Fruit fly (Drosophila melanogaster) whole organism, wandering third instar larva: ENCODE data around the gene Tpt.

Experiments used
- CG32264 ChIP-seq: fragments of 200-800 bp; sonication (Bioruptor generic); optimal IDR thresholded peaks from 2 replicates; lab custom pipeline; 2016; ENCODE audit warnings: missing biosample characterization, missing genetic modification characterization
- CG9705 ChIP-seq: fragments of 200-800 bp; sonication (Bioruptor generic); optimal IDR thresholded peaks from 2 replicates; lab custom pipeline; 2018; ENCODE audit warnings: missing biosample characterization, mild to moderate bottlenecking, missing genetic modification characterization
- CrebA ChIP-seq: fragments of 200-800 bp; sonication (Bioruptor generic); optimal IDR thresholded peaks from 2 replicates; lab custom pipeline; 2016; ENCODE audit warnings: missing biosample characterization, mild to moderate bottlenecking, missing genetic modification characterization, borderline replicate concordance
- Dfd ChIP-seq: fragments of >200 bp; optimal IDR thresholded peaks from 2 replicates; lab custom pipeline; 2017; ENCODE audit warnings: missing biosample characterization, missing genetic modification characterization
- Dif ChIP-seq: fragments of 200-275, 200-300 bp; sonication (Bioruptor generic); optimal IDR thresholded peaks from 2 replicates; lab custom pipeline; 2018; ENCODE audit warnings: missing biosample characterization, missing genetic modification characterization; ENCODE audit not compliant: partially characterized antibody
- GATAd ChIP-seq: sonication (Bioruptor generic); optimal IDR thresholded peaks from 2 replicates; lab custom pipeline; 2016; ENCODE audit warnings: missing biosample characterization, missing genetic modification characterization
- HLH106 ChIP-seq: fragments of 200-800 bp; optimal IDR thresholded peaks from 3 replicates; lab custom pipeline; 2019; ENCODE audit warnings: missing biosample characterization, mild to moderate bottlenecking, missing genetic modification characterization, moderate library complexity
- Hnf4 ChIP-seq: fragments of 200-800 bp; sonication (Bioruptor generic); optimal IDR thresholded peaks from 2 replicates; lab custom pipeline; 2016; ENCODE audit warnings: missing biosample characterization, mild to moderate bottlenecking, missing genetic modification characterization
- Hr78 ChIP-seq: fragments of >200 bp; optimal IDR thresholded peaks from 2 replicates; lab custom pipeline; 2017; ENCODE audit warnings: missing biosample characterization, missing genetic modification characterization
- Hr83 ChIP-seq: fragments of 200-300 bp; sonication (Bioruptor generic); optimal IDR thresholded peaks from 2 replicates; lab custom pipeline; 2016; ENCODE audit warnings: missing biosample characterization, mild to moderate bottlenecking, missing genetic modification characterization, moderate library complexity; ENCODE audit not compliant: poor library complexity, severe bottlenecking
- Jra ChIP-seq: sonication (Bioruptor generic); optimal IDR thresholded peaks from 2 replicates; lab custom pipeline; 2016; ENCODE audit warnings: missing biosample characterization, missing genetic modification characterization
- Myc ChIP-seq: fragments of >200 bp; optimal IDR thresholded peaks from 2 replicates; lab custom pipeline; 2017
- N ChIP-seq: fragments of >200 bp; optimal IDR thresholded peaks from 2 replicates; lab custom pipeline; 2018; ENCODE audit warnings: missing biosample characterization, missing external identifiers, missing genetic modification characterization
- OdsH ChIP-seq: fragments of 200-800 bp; sonication (Bioruptor generic); optimal IDR thresholded peaks from 2 replicates; lab custom pipeline; 2016; ENCODE audit warnings: missing biosample characterization, mild to moderate bottlenecking, missing genetic modification characterization
- Rel ChIP-seq, 2 experiments: fragments of 200-800 bp; sonication (Bioruptor generic) in 1 of 2; optimal IDR thresholded peaks; 2 replicates in 1 of 2; 3 replicates in 1 of 2; lab custom pipeline; 2016 to 2019; ENCODE audit warnings: mild to moderate bottlenecking in 2 of 2, missing biosample characterization in 2 of 2, missing genetic modification characterization in 2 of 2, moderate library complexity in 1 of 2
- Sp1 ChIP-seq: fragments of 200-800 bp; sonication (Bioruptor generic); optimal IDR thresholded peaks from 3 replicates; lab custom pipeline; 2019; ENCODE audit warnings: missing biosample characterization, mild to moderate bottlenecking, missing genetic modification characterization, moderate library complexity
- Vsx2 ChIP-seq: fragments of 200-300, 225-300 bp; sonication (Bioruptor generic); optimal IDR thresholded peaks from 2 replicates; lab custom pipeline; 2018; ENCODE audit warnings: missing biosample characterization, missing genetic modification characterization; ENCODE audit not compliant: partially characterized antibody
- br ChIP-seq: fragments of 200-800 bp; sonication (Bioruptor generic); optimal IDR thresholded peaks from 2 replicates; lab custom pipeline; 2016; ENCODE audit warnings: missing biosample characterization, missing genetic modification characterization
- brk ChIP-seq: fragments of 200-800 bp; sonication (Bioruptor generic); optimal IDR thresholded peaks from 2 replicates; lab custom pipeline; 2016; ENCODE audit warnings: missing biosample characterization, mild to moderate bottlenecking, missing genetic modification characterization
- dmrt93B ChIP-seq: fragments of 200-800 bp; sonication (Bioruptor generic); optimal IDR thresholded peaks from 2 replicates; lab custom pipeline; 2018; ENCODE audit warnings: missing biosample characterization, mild to moderate bottlenecking, missing genetic modification characterization
- dsf ChIP-seq: sonication (Bioruptor generic); optimal IDR thresholded peaks from 2 replicates; lab custom pipeline; 2016; ENCODE audit warnings: missing biosample characterization, missing genetic modification characterization, borderline replicate concordance
- foxo ChIP-seq, 2 experiments: fragments of 200-800 bp; sonication (Bioruptor generic); optimal IDR thresholded peaks; 2 replicates in 1 of 2; 3 replicates in 1 of 2; lab custom pipeline; 2016 to 2017; ENCODE audit warnings: missing biosample characterization in 2 of 2, missing genetic modification characterization in 2 of 2
- fru ChIP-seq: fragments of 200-800 bp; sonication (Bioruptor generic); optimal IDR thresholded peaks from 3 replicates; lab custom pipeline; 2016; ENCODE audit warnings: missing biosample characterization, mild to moderate bottlenecking, missing genetic modification characterization
- h ChIP-seq: fragments of 200-800 bp; sonication (Bioruptor generic); optimal IDR thresholded peaks from 3 replicates; lab custom pipeline; 2016; ENCODE audit warnings: missing biosample characterization, mild to moderate bottlenecking, missing genetic modification characterization
- jim ChIP-seq: fragments of 175-275, 200-325 bp; sonication (Bioruptor generic); optimal IDR thresholded peaks from 2 replicates; lab custom pipeline; 2016; ENCODE audit warnings: missing biosample characterization, mild to moderate bottlenecking, missing genetic modification characterization
- lola ChIP-seq: fragments of >200 bp; optimal IDR thresholded peaks from 2 replicates; lab custom pipeline; 2017; ENCODE audit warnings: missing biosample characterization, missing genetic modification characterization
- pan ChIP-seq: fragments of >200 bp; optimal IDR thresholded peaks from 2 replicates; lab custom pipeline; 2017
- rgr ChIP-seq: fragments of 200-800 bp; sonication (Bioruptor generic); optimal IDR thresholded peaks from 3 replicates; lab custom pipeline; 2016; ENCODE audit warnings: missing biosample characterization, mild to moderate bottlenecking, missing genetic modification characterization
- sage ChIP-seq: fragments of 200-800 bp; sonication (Bioruptor generic); optimal IDR thresholded peaks from 2 replicates; lab custom pipeline; 2016; ENCODE audit warnings: missing biosample characterization, mild to moderate bottlenecking, missing genetic modification characterization
- tai ChIP-seq: sonication (Bioruptor generic); optimal IDR thresholded peaks from 2 replicates; lab custom pipeline; 2016; ENCODE audit warnings: missing biosample characterization, missing genetic modification characterization
- usp ChIP-seq: fragments of >200 bp; optimal IDR thresholded peaks from 2 replicates; lab custom pipeline; 2017; ENCODE audit warnings: missing biosample characterization, missing genetic modification characterization
- woc ChIP-seq: sonication (Bioruptor generic); optimal IDR thresholded peaks from 2 replicates; lab custom pipeline; 2016; ENCODE audit warnings: missing biosample characterization, mild to moderate bottlenecking, missing genetic modification characterization

Gene Tpt

DNA sequence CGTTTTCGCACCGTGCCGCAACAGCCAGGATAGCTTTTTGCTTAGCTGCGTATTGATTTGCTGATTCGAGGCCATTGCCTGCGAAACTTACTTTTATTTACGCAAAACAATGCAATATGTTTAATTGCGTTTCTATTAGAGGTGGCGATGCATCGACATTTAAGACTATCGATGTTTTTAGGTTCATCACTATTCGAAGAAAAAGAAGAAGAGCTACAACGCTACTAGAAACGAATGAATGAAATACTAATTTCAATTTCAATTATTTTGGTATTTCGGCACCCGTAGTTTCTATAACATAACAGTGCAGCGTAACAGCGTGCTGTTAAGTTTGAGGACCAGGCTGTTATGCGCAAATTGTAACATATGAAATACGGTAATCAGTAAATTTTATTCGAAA is at the start of gene Tpt, which contains the start of the genes mkg-p and CG13667:
Gene Tpt (minus strand): TSS at position 155 of the 400 bp plus-strand sequence.
Gene mkg-p (minus strand): TSS at position 155 of the 400 bp plus-strand sequence.
Gene CG13667 (plus strand): TSS at position 332 of the 400 bp plus-strand sequence.
- TF ChIP-seq Myc (lab: Kevin White, UChicago) (peak; percentile 10), Dif (GFP tag; lab: Kevin White, UChicago) (no peak)
- TF ChIP-seq, all 38 proteins: peak for 1

DNA sequence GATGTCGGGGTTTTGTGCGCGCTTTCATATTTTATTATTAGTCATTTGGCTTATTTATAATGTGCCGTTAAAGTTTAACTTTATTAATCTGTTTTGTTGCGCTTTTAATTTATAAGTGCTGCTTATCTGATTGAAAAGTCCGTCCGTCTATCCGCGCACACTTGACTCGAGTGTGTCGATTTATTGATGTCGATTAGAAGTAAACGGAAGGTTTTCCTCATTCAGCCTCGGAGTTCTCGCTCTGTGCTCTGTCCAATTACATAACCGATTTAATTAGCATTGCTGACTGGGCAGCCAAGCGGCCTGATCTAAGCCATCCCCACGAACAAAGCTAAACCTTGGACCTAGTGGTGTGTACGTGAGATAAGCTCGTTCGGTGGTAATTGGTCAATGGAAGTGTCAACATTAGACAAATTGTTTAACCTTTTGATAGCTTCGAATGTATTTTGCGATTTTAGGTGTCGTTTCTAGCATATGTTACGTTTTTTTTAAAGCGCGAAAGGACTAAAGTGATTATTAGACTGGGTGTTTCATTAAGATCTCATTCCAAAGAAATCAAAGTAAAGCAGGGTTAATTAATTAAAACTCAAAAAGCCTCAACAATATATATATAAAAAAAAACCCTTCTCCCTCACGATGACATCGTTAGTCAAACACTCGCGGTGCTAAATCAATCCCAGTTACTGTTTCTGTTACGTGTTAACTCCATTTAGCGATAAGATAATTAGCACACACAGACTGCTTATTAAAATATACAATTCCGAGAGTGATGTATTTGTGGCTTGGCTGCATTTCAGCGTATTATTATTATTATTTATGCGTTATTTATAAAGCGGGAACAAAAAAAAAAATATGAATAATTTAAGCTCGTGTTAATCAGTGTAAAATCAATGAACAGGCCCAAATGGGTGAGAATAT is 48.6 kb upstream of the Tpt start:
- TF ChIP-seq sage (GFP tag; lab: Kevin White, UChicago): peak; percentile 56
- no peak for TF ChIP-seq Myc (lab: Kevin White, UChicago)
- TF ChIP-seq brk (GFP tag; lab: Kevin White, UChicago): peak; percentile 15
- TF ChIP-seq br: peak; percentile 16
- peak; percentile 6 for TF ChIP-seq Hnf4
- peak in 1 of 2 experiments; percentile 36 for TF ChIP-seq foxo (GFP tag; optimal IDR thresholded peaks at IDR 0.05; lab: Kevin White, UChicago)
- TF ChIP-seq h: peak; percentile 47
- no peak for TF ChIP-seq rgr (GFP tag; lab: Kevin White, UChicago)

DNA sequence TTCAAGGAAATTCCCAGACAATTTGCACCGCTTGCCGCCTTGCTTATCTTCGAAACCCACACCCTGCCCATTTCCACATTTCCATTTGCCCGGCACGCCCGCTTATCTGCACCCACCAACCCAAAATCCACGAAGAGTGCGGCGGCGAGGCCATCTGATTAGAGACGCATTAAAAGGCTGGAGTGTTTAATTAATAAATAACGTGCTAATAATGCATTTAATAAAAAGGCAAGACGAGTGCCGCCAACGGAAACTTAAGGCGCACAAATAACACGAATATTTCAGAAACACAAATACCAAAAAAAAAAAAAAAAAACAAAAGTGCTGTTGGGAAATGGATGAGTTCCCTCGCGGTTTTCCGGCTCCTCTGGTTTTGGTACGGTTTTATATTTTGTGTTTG is 47.9 kb upstream of the Tpt start:
- TF ChIP-seq h (peak; percentile 41), brk (GFP tag; lab: Kevin White, UChicago) (no peak)

DNA sequence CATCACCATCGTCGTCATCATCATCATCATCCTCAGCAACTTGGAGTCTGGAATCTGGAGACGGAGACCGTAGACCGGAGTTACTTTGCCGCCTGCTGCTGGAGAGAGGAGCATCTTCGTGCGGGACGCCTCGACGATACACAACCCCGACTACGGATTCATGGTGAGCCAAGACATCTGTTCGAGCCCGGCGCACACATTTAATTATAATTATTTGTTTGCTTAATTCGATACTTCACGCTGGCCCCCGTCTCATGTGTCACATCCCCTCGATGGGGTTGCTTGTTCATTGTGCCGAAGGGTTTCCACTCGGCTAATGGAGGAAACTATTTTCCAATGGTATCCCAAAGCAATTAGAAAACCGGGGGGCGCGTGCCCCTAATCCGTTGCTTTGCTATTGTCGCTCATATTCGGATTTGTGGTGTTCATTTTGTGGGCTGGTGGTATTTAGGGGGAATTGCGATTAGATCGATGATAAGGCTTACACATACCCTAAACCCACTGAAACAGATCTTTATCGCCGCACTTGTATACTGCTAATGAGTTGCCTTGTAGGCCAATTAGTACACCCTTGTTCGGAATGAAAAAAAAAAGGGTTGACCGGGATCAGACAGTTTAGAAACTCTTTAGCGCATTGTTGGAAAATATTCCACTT is 47.0 kb upstream of the Tpt start:
- TF ChIP-seq brk (GFP tag; lab: Kevin White, UChicago): no peak
- no peak for TF ChIP-seq br
- no peak for TF ChIP-seq Vsx2 (GFP tag; lab: Kevin White, UChicago)
- no peak for TF ChIP-seq fru (GFP tag; lab: Kevin White, UChicago)
- no peak for TF ChIP-seq tai (GFP tag; lab: Kevin White, UChicago)
- TF ChIP-seq Hr78 (GFP tag; lab: Kevin White, UChicago): no peak
- no peak for TF ChIP-seq usp (GFP tag; lab: Kevin White, UChicago)
- TF ChIP-seq pan (lab: Kevin White, UChicago): no peak
- no peak for TF ChIP-seq CrebA
- TF ChIP-seq h: no peak
- TF ChIP-seq Jra (GFP tag; lab: Kevin White, UChicago): no peak
- TF ChIP-seq sage (GFP tag; lab: Kevin White, UChicago): no peak
- no peak for TF ChIP-seq Hr83 (GFP tag; lab: Kevin White, UChicago)
- TF ChIP-seq, all 38 proteins: peak for 0

- TF ChIP-seq Dfd (GFP tag; lab: Kevin White, UChicago): peak; percentile 75
- no peak for TF ChIP-seq Myc (lab: Kevin White, UChicago)
These were observed 45.7 kb upstream of the Tpt start for dm6 chr3L:8450747-8451146.

DNA sequence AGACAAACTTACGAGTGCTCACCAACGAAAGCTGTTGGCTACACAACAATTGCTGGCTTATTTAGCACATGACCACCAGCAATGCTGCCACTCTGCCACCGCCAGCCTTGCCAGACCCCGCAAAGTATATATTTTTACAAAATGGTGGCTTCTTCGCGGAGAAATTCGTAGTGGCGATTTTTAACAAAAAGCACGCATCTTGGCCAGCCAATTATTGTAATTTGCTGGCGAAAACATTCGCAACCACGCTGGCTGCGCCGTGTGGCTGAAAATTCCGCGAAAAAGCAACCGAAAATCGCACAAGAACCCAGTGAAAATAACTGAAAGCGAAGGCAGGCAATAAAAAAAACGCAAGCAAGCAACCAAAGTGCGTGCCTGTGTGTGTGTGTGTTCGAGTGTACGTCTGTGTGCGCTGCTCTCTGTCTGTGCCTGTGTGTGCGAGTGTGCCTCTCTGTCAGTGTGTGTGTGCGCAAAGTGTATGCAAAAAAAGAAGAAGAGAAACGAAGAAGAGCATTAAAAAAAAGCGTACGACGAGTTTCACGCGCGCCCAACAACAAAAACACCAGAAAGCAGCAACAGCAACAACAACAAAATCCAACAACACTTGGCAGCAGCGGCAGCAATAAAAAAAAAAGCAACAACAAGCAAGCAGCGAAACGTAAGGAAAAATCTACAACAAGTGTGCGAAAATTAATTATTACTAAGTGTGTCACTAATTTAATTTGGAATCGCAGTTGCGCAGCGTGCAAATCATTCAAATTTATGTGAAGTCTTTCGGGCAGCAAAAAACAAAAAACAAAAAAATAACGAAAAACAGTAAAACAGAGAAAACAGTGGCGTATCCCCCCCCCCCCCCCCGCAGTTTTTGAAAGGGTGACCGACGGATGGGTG is 45.0 kb upstream of the Tpt start, which contains the start of gene Gug:
Gene Gug (plus strand): TSS at position 123 of the 891 bp plus-strand sequence.
- peak; percentile 9 for TF ChIP-seq OdsH
- peak; percentile 7 for TF ChIP-seq Myc (lab: Kevin White, UChicago)
- TF ChIP-seq Rel (GFP tag; optimal IDR thresholded peaks at IDR 0.05; lab: Kevin White, UChicago): no peak
- TF ChIP-seq Rel (tag; optimal IDR thresholded peaks at IDR 0.05; lab: Kevin White, UChicago): peak; percentile 40
- peak; percentile 3 for TF ChIP-seq Hr83 (GFP tag; lab: Kevin White, UChicago)
- peak; percentile 12 for TF ChIP-seq br
- TF ChIP-seq h: peak; percentile 57
- peak; percentile 57 for TF ChIP-seq N
- TF ChIP-seq dsf (GFP tag; lab: Kevin White, UChicago): no peak
- TF ChIP-seq CG9705 (GFP tag; lab: Kevin White, UChicago): peak; percentile 6
- TF ChIP-seq CG32264 (GFP tag; lab: Kevin White, UChicago): no peak
- peak; percentile 64 for TF ChIP-seq jim (GFP tag; lab: Kevin White, UChicago)
- peak; percentile 53 for TF ChIP-seq CrebA
- peak; percentile 83 for TF ChIP-seq Sp1 (GFP tag; lab: Kevin White, UChicago)
- TF ChIP-seq Dif (GFP tag; lab: Kevin White, UChicago): peak; percentile 33
- TF ChIP-seq lola (GFP tag; lab: Kevin White, UChicago): no peak
- peak; percentile 11 for TF ChIP-seq Dfd (GFP tag; lab: Kevin White, UChicago)
- no peak for TF ChIP-seq brk (GFP tag; lab: Kevin White, UChicago)
- no peak for TF ChIP-seq GATAd (GFP tag; lab: Kevin White, UChicago)
- TF ChIP-seq HLH106: no peak
- no peak for TF ChIP-seq dmrt93B (GFP tag; lab: Kevin White, UChicago)
- peak; percentile 2 for TF ChIP-seq woc
- TF ChIP-seq sage (GFP tag; lab: Kevin White, UChicago): peak; percentile 35
- TF ChIP-seq, all 38 proteins: peak for 15
